Fruit fly (Drosophila melanogaster): ENCODE data around the gene CG32112.

dm6 chr3L:12714588-12715196 lies 26.8 kb upstream of the CG32112 start:
- TF ChIP-seq CTCF (optimal IDR thresholded peaks at IDR 0.05) (no peak), CG8478 (optimal IDR thresholded peaks at IDR 0.05) (no peak)

Measured in S2 (cell line).